Fruit fly (Drosophila melanogaster): ENCODE results near the gene CG4229.

CG4229 gene

DNA sequence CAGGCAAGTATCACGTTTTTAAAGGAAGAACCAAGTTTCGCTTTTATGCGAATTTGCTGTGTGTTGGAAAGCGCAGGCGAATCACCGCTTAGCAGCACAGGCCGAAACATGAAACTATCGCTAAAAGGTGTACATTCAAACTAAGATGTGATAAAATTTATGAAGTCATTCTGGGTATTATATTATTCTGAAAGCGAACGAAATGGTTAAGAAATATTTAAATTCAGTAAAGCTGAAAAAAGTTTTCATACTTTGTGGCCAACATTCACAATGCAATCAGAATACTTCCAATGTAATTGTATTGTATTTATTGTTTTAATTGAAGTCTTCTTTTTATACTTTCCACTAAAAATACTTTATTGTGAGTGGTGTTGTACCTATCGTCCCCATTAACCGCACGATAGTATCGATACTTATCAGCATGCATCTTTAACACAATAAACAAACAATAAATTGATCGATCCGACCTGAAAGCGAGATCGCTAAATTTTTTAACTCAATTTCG is 24.6 kb downstream of the CG4229 start, which contains the start of gene Smn (continued):
- TF ChIP-seq CG6276 (GFP tag; optimal IDR thresholded peaks at IDR 0.05), result no peak
- no peak; the same call in 2 of the 3 replicates for TF ChIP-seq eg (GFP tag; IDR thresholded peaks at IDR 0.05)
- TF ChIP-seq CG11294 (GFP tag; IDR thresholded peaks at IDR 0.05), result no peak
- TF ChIP-seq Lpt (GFP tag; optimal IDR thresholded peaks at IDR 0.05), result peak; percentile 38
- TF ChIP-seq fd85E (GFP tag; optimal IDR thresholded peaks at IDR 0.05), result no peak
- no peak for TF ChIP-seq spab (GFP tag; optimal IDR thresholded peaks at IDR 0.05)
- TF ChIP-seq esn (GFP tag; optimal IDR thresholded peaks at IDR 0.05), result peak; percentile 79
- no peak for TF ChIP-seq Gug (GFP tag; IDR thresholded peaks at IDR 0.05)

DNA sequence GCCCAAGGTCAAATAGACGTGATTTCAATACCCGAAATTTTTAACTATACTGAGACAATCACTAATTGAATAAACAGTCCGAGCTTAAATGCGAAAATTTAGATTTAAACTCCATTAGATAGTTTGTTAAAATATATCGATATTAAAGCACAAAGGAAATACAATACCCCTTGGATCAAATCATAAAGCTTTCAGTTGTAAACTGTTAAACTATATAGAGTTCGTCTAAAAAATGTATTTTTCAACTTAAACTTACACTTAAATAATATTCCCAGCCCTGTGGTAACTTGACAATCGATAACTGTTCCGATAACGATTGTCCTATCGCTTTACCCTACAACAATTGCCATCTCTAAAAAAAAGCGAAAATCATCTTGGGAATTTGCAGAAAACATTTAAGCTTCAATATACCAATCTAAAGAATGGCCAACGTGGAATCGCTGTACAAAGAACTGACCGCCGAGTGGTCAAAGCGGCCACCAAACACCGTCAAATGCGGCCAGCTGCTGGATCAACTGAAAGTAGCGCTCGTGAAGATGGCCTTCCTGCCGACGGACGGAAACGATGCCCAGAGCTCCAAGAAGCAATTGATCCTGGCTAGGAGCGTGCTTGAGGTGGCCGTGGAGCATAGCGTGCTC is 26.2 kb downstream of the CG4229 start, which contains the start of gene Rpn12:
TSS of gene Rpn12 (plus strand) at position 351 of the 638 bp plus-strand sequence.
- TF ChIP-seq ss (GFP tag; optimal IDR thresholded peaks at IDR 0.05) (no peak), CG8319 (GFP tag; optimal IDR thresholded peaks at IDR 0.05) (no peak), Ets96B (tag; optimal IDR thresholded peaks at IDR 0.05) (peak; percentile 17), CG3919 (GFP tag; optimal IDR thresholded peaks at IDR 0.05) (no peak), salr (GFP tag; optimal IDR thresholded peaks at IDR 0.05) (no peak), cyc (GFP tag; optimal IDR thresholded peaks at IDR 0.05) (peak; percentile 42), CG8119 (GFP tag; IDR thresholded peaks at IDR 0.05) (no peak), svp (GFP tag) (no peak), Eip78C (GFP tag) (peak; percentile 80), pdm3 (GFP tag; optimal IDR thresholded peaks at IDR 0.05) (no peak), topi (GFP tag; optimal IDR thresholded peaks at IDR 0.05) (peak; percentile 25), CG10631 (GFP tag; optimal IDR thresholded peaks at IDR 0.05) (peak; percentile 41), CG11294 (GFP tag; IDR thresholded peaks at IDR 0.05) (no peak), Hr39 (GFP tag; optimal IDR thresholded peaks at IDR 0.05) (peak; percentile 45), fkh (GFP tag; optimal IDR thresholded peaks at IDR 0.05) (no peak), CG4318 (GFP tag; optimal IDR thresholded peaks at IDR 0.05) (no peak), dac (GFP tag; optimal IDR thresholded peaks at IDR 0.05) (no peak), net (GFP tag; optimal IDR thresholded peaks at IDR 0.05) (no peak), Sox14 (GFP tag; optimal IDR thresholded peaks at IDR 0.05) (peak; percentile 45), eg (GFP tag; IDR thresholded peaks at IDR 0.05) (no peak), CG6808 (GFP tag; optimal IDR thresholded peaks at IDR 0.05) (no peak), CG1621 (tag; optimal IDR thresholded peaks at IDR 0.05) (no peak), vri (GFP tag; optimal IDR thresholded peaks at IDR 0.05) (no peak), CG11902 (GFP tag; optimal IDR thresholded peaks at IDR 0.05) (no peak), OdsH (GFP tag; optimal IDR thresholded peaks at IDR 0.05) (peak; percentile 23), Gug (GFP tag; IDR thresholded peaks at IDR 0.05) (0 out of 2 replicates have a peak, but pooled peaks have one; percentile 8), Sox102F (GFP tag; optimal IDR thresholded peaks at IDR 0.05) (no peak), CG15336 (GFP tag; IDR thresholded peaks at IDR 0.05) (0 out of 2 replicates have a peak, but pooled peaks have one; percentile 12), CG6854 (GFP tag; optimal IDR thresholded peaks at IDR 0.05) (no peak), CG10669 (GFP tag; optimal IDR thresholded peaks at IDR 0.05) (no peak), CG6163 (GFP tag; IDR thresholded peaks at IDR 0.05) (no peak), Hr4 (GFP tag; optimal IDR thresholded peaks at IDR 0.05) (peak; percentile 38), Lpt (GFP tag; optimal IDR thresholded peaks at IDR 0.05) (no peak), Eip75B (GFP tag; optimal IDR thresholded peaks at IDR 0.05) (peak; percentile 37), CG3032 (tag; optimal IDR thresholded peaks at IDR 0.05) (peak; percentile 38), fd85E (GFP tag; optimal IDR thresholded peaks at IDR 0.05) (no peak), Hr38 (GFP tag; optimal IDR thresholded peaks at IDR 0.05) (no peak), Blimp-1 (GFP tag; optimal IDR thresholded peaks at IDR 0.05) (no peak), CG6276 (GFP tag; optimal IDR thresholded peaks at IDR 0.05) (no peak), Ets21C (GFP tag; optimal IDR thresholded peaks at IDR 0.05) (no peak), Eip93F (GFP tag; optimal IDR thresholded peaks at IDR 0.05) (no peak), CG31627 (GFP tag; optimal IDR thresholded peaks at IDR 0.05) (peak; percentile 33), CG11762 (GFP tag; optimal IDR thresholded peaks at IDR 0.05; ENCODE audit: insufficient read depth) (no peak), acj6 (GFP tag; optimal IDR thresholded peaks at IDR 0.05) (peak; percentile 8), CG34406 (GFP tag; optimal IDR thresholded peaks at IDR 0.05) (peak; percentile 2), CG16779 (tag; optimal IDR thresholded peaks at IDR 0.05) (no peak)
